Fruit fly (Drosophila melanogaster) whole organism, embryonic: ENCODE data around the gene CG32301.

Source experiments
- ATbp ChIP-seq: fragments of 200-800 bp; sonication (Bioruptor generic); optimal IDR thresholded peaks from 2 replicates; lab custom pipeline; 2017; ENCODE audit warnings: missing biosample characterization, mild to moderate bottlenecking, missing genetic modification characterization, missing genetic modification reagents
- Ada2b ChIP-seq: fragments of 200-800 bp; sonication (Bioruptor generic); IDR thresholded peaks from 2 replicates; pipeline ENCODE4 v1.3.6; 2022; ENCODE audit warnings: missing biosample characterization, missing genetic modification characterization
- CG10209 ChIP-seq: fragments of 200-800 bp; sonication (Bioruptor generic); optimal IDR thresholded peaks from 3 replicates; lab custom pipeline; 2017; ENCODE audit warnings: missing biosample characterization, mild to moderate bottlenecking, missing genetic modification characterization, missing genetic modification reagents
- CG10431 ChIP-seq: fragments of 200-800 bp; sonication (Bioruptor generic); optimal IDR thresholded peaks from 3 replicates; lab custom pipeline; 2018; ENCODE audit warnings: missing biosample characterization, mild to moderate bottlenecking, missing genetic modification characterization
- CG10543 ChIP-seq: fragments of 200-800 bp; sonication (Bioruptor generic); optimal IDR thresholded peaks from 3 replicates; lab custom pipeline; 2017; ENCODE audit warnings: missing biosample characterization, mild to moderate bottlenecking, missing genetic modification characterization, moderate library complexity
- CG10979 ChIP-seq: fragments of 200-800 bp; sonication (Bioruptor generic); optimal IDR thresholded peaks from 2 replicates; lab custom pipeline; 2018; ENCODE audit warnings: missing biosample characterization, mild to moderate bottlenecking, missing genetic modification characterization, moderate library complexity
- CG11085 ChIP-seq: fragments of 200-800 bp; sonication (Bioruptor generic); IDR thresholded peaks from 2 replicates; pipeline ENCODE4 v1.3.6; 2022; ENCODE audit warnings: missing biosample characterization, missing genetic modification characterization
- CG12155 ChIP-seq: fragments of 200-800 bp; sonication (Bioruptor generic); optimal IDR thresholded peaks from 3 replicates; lab custom pipeline; 2016; ENCODE audit warnings: missing biosample characterization, missing genetic modification characterization
- CG1233 ChIP-seq: fragments of 200-800 bp; sonication (Bioruptor generic); optimal IDR thresholded peaks from 4 replicates; lab custom pipeline; 2018; ENCODE audit warnings: missing biosample characterization, mild to moderate bottlenecking, missing genetic modification characterization
- CG12391 ChIP-seq: fragments of 200-800 bp; sonication (Bioruptor generic); optimal IDR thresholded peaks from 3 replicates; lab custom pipeline; 2018; ENCODE audit warnings: missing biosample characterization, mild to moderate bottlenecking, missing genetic modification characterization, moderate library complexity
- CG13624 ChIP-seq: fragments of 200-800 bp; sonication (Bioruptor generic); optimal IDR thresholded peaks from 2 replicates; lab custom pipeline; 2016; ENCODE audit warnings: missing biosample characterization, missing genetic modification characterization
- CG14667 ChIP-seq: fragments of 200-800 bp; sonication (Bioruptor generic); IDR thresholded peaks from 2 replicates; pipeline ENCODE4 v1.3.6; 2022; ENCODE audit warnings: missing biosample characterization, missing genetic modification characterization
- CG17328 ChIP-seq: fragments of 200-800 bp; sonication (Bioruptor generic); IDR thresholded peaks from 2 replicates; pipeline ENCODE4 v1.3.6; 2022; ENCODE audit warnings: missing biosample characterization, missing genetic modification characterization
- CG17385 ChIP-seq: fragments of 200-800 bp; sonication (Bioruptor generic); optimal IDR thresholded peaks from 3 replicates; lab custom pipeline; 2018; ENCODE audit warnings: missing biosample characterization, mild to moderate bottlenecking, missing genetic modification characterization
- CG1832 ChIP-seq: fragments of 200-800 bp; sonication (Bioruptor generic); optimal IDR thresholded peaks from 2 replicates; lab custom pipeline; 2017; ENCODE audit warnings: missing biosample characterization, mild to moderate bottlenecking, missing genetic modification characterization, inconsistent platforms
- CG18619 ChIP-seq: fragments of 200-800 bp; sonication (Bioruptor generic); optimal IDR thresholded peaks from 3 replicates; lab custom pipeline; 2017; ENCODE audit warnings: missing biosample characterization, mild to moderate bottlenecking, missing genetic modification characterization
- CG30020 ChIP-seq: fragments of 200-800 bp; optimal IDR thresholded peaks from 2 replicates; lab custom pipeline; 2019; ENCODE audit warnings: missing biosample characterization, mild to moderate bottlenecking, missing genetic modification characterization, moderate library complexity
- CG31365 ChIP-seq: fragments of 200-800 bp; sonication (Bioruptor generic); optimal IDR thresholded peaks from 2 replicates; lab custom pipeline; 2018; ENCODE audit warnings: missing biosample characterization, mild to moderate bottlenecking, missing genetic modification characterization
- CG31441 ChIP-seq: fragments of 200-800 bp; sonication (Bioruptor generic); IDR thresholded peaks from 2 replicates; pipeline ENCODE4 v1.3.6; 2022; ENCODE audit warnings: missing biosample characterization, missing genetic modification characterization
- CG3163 ChIP-seq: fragments of 200-800 bp; sonication (Bioruptor generic); optimal IDR thresholded peaks from 3 replicates; lab custom pipeline; 2016; ENCODE audit warnings: missing biosample characterization, missing genetic modification characterization
- CG3847 ChIP-seq: fragments of 200-800 bp; sonication (Bioruptor generic); IDR thresholded peaks from 2 replicates; pipeline ENCODE4 v1.3.6; 2022; ENCODE audit warnings: missing biosample characterization, missing genetic modification characterization
- CG8089 ChIP-seq: fragments of 200-800 bp; sonication (Bioruptor generic); optimal IDR thresholded peaks from 3 replicates; lab custom pipeline; 2016; ENCODE audit warnings: missing biosample characterization, missing genetic modification characterization
- CG9609 ChIP-seq: fragments of 200-800 bp; sonication (Bioruptor generic); optimal IDR thresholded peaks from 3 replicates; lab custom pipeline; 2016; ENCODE audit warnings: missing biosample characterization, missing genetic modification characterization
- CG9727 ChIP-seq: fragments of 200-800 bp; sonication (Bioruptor generic); optimal IDR thresholded peaks from 3 replicates; lab custom pipeline; 2017; ENCODE audit warnings: missing biosample characterization, mild to moderate bottlenecking, missing genetic modification characterization
- Dek ChIP-seq: fragments of 200-800 bp; sonication (Bioruptor generic); optimal IDR thresholded peaks from 3 replicates; lab custom pipeline; 2019; ENCODE audit warnings: missing biosample characterization, mild to moderate bottlenecking, missing genetic modification characterization, moderate library complexity
- Fer1 ChIP-seq: fragments of 200-800 bp; sonication (Bioruptor generic); optimal IDR thresholded peaks from 2 replicates; lab custom pipeline; 2017; ENCODE audit warnings: missing biosample characterization, mild to moderate bottlenecking, missing genetic modification characterization
- H15 ChIP-seq: fragments of 200-800 bp; sonication (Bioruptor generic); IDR thresholded peaks from 3 replicates; pipeline ENCODE4 v1.3.6; 2022; ENCODE audit warnings: missing biosample characterization, missing genetic modification characterization
- HHEX ChIP-seq: fragments of 200-800 bp; sonication (Bioruptor generic); optimal IDR thresholded peaks from 3 replicates; lab custom pipeline; 2017; ENCODE audit warnings: missing biosample characterization, mild to moderate bottlenecking, missing genetic modification characterization, missing genetic modification reagents
- NC2β ChIP-seq: fragments of 200-800 bp; sonication (Bioruptor generic); optimal IDR thresholded peaks from 2 replicates; lab custom pipeline; 2016; ENCODE audit warnings: missing biosample characterization, missing genetic modification characterization
- Neu2 ChIP-seq: fragments of 200-800 bp; sonication (Bioruptor generic); optimal IDR thresholded peaks from 3 replicates; lab custom pipeline; 2016; ENCODE audit warnings: missing biosample characterization, missing genetic modification characterization, borderline replicate concordance
- Nf-YA ChIP-seq: fragments of 200-800 bp; sonication (Bioruptor generic); IDR thresholded peaks from 2 replicates; pipeline ENCODE4 v1.3.6; 2022; ENCODE audit warnings: missing biosample characterization, missing genetic modification characterization
- Optix ChIP-seq: fragments of 200-800 bp; sonication (Bioruptor generic); IDR thresholded peaks from 3 replicates; pipeline ENCODE4 v1.3.6; 2022; ENCODE audit warnings: missing biosample characterization, missing genetic modification characterization
- Poxn ChIP-seq: fragments of 200-800 bp; sonication (Bioruptor generic); IDR thresholded peaks from 2 replicates; pipeline ENCODE4 v1.3.6; 2022; ENCODE audit warnings: missing biosample characterization, missing genetic modification characterization
- Trl ChIP-seq, 3 experiments: fragments of >200 bp in 2 of 3; fragments of 200-800 bp in 1 of 3; sonication (Bioruptor generic) in 1 of 3; optimal IDR thresholded peaks; 2 replicates in 1 of 3; 3 replicates in 2 of 3; lab custom pipeline; 2016 to 2017; ENCODE audit warnings: missing biosample characterization in 1 of 3, missing genetic modification characterization in 1 of 3
- az2 ChIP-seq: fragments of 200-800 bp; sonication (Bioruptor generic); optimal IDR thresholded peaks from 3 replicates; lab custom pipeline; 2016; ENCODE audit warnings: missing biosample characterization, missing genetic modification characterization
- cato ChIP-seq: fragments of 200-800 bp; sonication (Bioruptor generic); optimal IDR thresholded peaks from 2 replicates; lab custom pipeline; 2016; ENCODE audit warnings: missing biosample characterization, missing genetic modification characterization, borderline replicate concordance
- dati ChIP-seq: fragments of 200-800 bp; sonication (Bioruptor generic); IDR thresholded peaks from 2 replicates; pipeline ENCODE4 v1.3.6; 2022; ENCODE audit warnings: missing biosample characterization, missing genetic modification characterization
- fd102C ChIP-seq: fragments of 200-800 bp; sonication (Bioruptor generic); optimal IDR thresholded peaks from 2 replicates; lab custom pipeline; 2018; ENCODE audit warnings: missing biosample characterization, mild to moderate bottlenecking, missing genetic modification characterization, moderate library complexity
- ftz-f1 ChIP-seq: fragments of 200-800 bp; sonication (Bioruptor generic); optimal IDR thresholded peaks from 2 replicates; lab custom pipeline; 2016; ENCODE audit warnings: missing biosample characterization, missing genetic modification characterization
- gcm2 ChIP-seq: fragments of 200-800 bp; sonication (Bioruptor generic); optimal IDR thresholded peaks from 2 replicates; lab custom pipeline; 2016; ENCODE audit warnings: missing biosample characterization, missing genetic modification characterization
- h ChIP-seq: fragments of >200 bp; optimal IDR thresholded peaks from 2 replicates; lab custom pipeline; 2017
- insv ChIP-seq, 2 experiments: fragments of 200-800 bp; sonication (Bioruptor generic); optimal IDR thresholded peaks; 3 replicates each; lab custom pipeline; 2016 to 2018; ENCODE audit warnings: missing biosample characterization in 2 of 2, missing genetic modification characterization in 2 of 2
- jumu ChIP-seq: fragments of 200-800 bp; sonication (Bioruptor generic); optimal IDR thresholded peaks from 3 replicates; lab custom pipeline; 2016; ENCODE audit warnings: missing biosample characterization, missing genetic modification characterization
- lola ChIP-seq, 3 experiments: fragments of >200 bp in 2 of 3; fragments of 200-800 bp in 1 of 3; sonication (Bioruptor generic) in 1 of 3; optimal IDR thresholded peaks; 2 replicates each; lab custom pipeline; 2017 to 2019; ENCODE audit warnings: missing biosample characterization in 3 of 3, missing genetic modification characterization in 3 of 3, mild to moderate bottlenecking in 1 of 3, moderate library complexity in 1 of 3
- nerfin-1 ChIP-seq: fragments of 200-800 bp; sonication (Bioruptor generic); optimal IDR thresholded peaks from 3 replicates; lab custom pipeline; 2019; ENCODE audit warnings: missing biosample characterization, mild to moderate bottlenecking, missing genetic modification characterization, moderate library complexity
- pnt ChIP-seq: fragments of 200-800 bp; sonication (Bioruptor generic); optimal IDR thresholded peaks from 3 replicates; lab custom pipeline; 2016; ENCODE audit warnings: missing biosample characterization, missing genetic modification characterization
- so ChIP-seq: fragments of 200-800 bp; sonication (Bioruptor generic); IDR thresholded peaks from 3 replicates; pipeline ENCODE4 v1.3.6; 2022; ENCODE audit warnings: missing biosample characterization, missing genetic modification characterization
- sug ChIP-seq: fragments of 200-800 bp; optimal IDR thresholded peaks from 2 replicates; lab custom pipeline; 2019; ENCODE audit warnings: missing biosample characterization, mild to moderate bottlenecking, missing genetic modification characterization, moderate library complexity
- tap ChIP-seq: fragments of 200-800 bp; optimal IDR thresholded peaks from 3 replicates; lab custom pipeline; 2019; ENCODE audit warnings: missing biosample characterization, mild to moderate bottlenecking, missing genetic modification characterization, moderate library complexity

Gene CG32301

dm6 chr3L:2265692-2266444 lies 21.6 kb downstream of the CG32301 start, which contains the start of the genes ecd and CG13806 (continued):
- no peak for TF ChIP-seq h (lab: Kevin White, UChicago)
- peak; percentile 11 for TF ChIP-seq NC2β (GFP tag; lab: Kevin White, UChicago)
- TF ChIP-seq Optix (GFP tag; lab: Robert Waterston, UW), result no peak
- TF ChIP-seq Nf-YA, result no peak
- TF ChIP-seq Fer1 (GFP tag; lab: Kevin White, UChicago), result no peak
- peak; percentile 4 for TF ChIP-seq pnt (GFP tag; lab: Kevin White, UChicago)
- TF ChIP-seq insv (GFP tag; optimal IDR thresholded peaks at IDR 0.05; lab: Kevin White, UChicago), result peak in 1 of 2 experiments; percentile 16
- peak; percentile 60; the same call in 1 of the 2 replicates for TF ChIP-seq CG3847 (GFP tag; lab: Robert Waterston, UW)
- peak; percentile 14 for TF ChIP-seq CG31365 (tag; lab: Kevin White, UChicago)
- no peak for TF ChIP-seq sug
- TF ChIP-seq gcm2 (GFP tag; lab: Kevin White, UChicago), result no peak
- no peak for TF ChIP-seq CG11085 (GFP tag; lab: Robert Waterston, UW)
- no peak for TF ChIP-seq CG10209 (GFP tag; lab: Kevin White, UChicago)
- TF ChIP-seq H15 (GFP tag; lab: Robert Waterston, UW), result no peak
- TF ChIP-seq CG14667, result 0 out of 2 replicates have a peak, but pooled peaks have one; percentile 25
- peak; percentile 65 for TF ChIP-seq CG13624 (GFP tag; lab: Kevin White, UChicago)
- TF ChIP-seq CG17385 (GFP tag; lab: Kevin White, UChicago), result no peak
- no peak for TF ChIP-seq dati (GFP tag; lab: Robert Waterston, UW)
- no peak for TF ChIP-seq tap (tag; lab: Kevin White, UChicago)
- TF ChIP-seq nerfin-1 (tag; lab: Kevin White, UChicago), result peak; percentile 96
- TF ChIP-seq CG10543 (GFP tag; lab: Kevin White, UChicago), result no peak
- TF ChIP-seq CG9727 (GFP tag; lab: Kevin White, UChicago), result no peak
- TF ChIP-seq CG12391 (tag; lab: Kevin White, UChicago), result peak; percentile 35
- peak; percentile 23 for TF ChIP-seq Dek (tag; lab: Kevin White, UChicago)
- TF ChIP-seq CG1233 (GFP tag; lab: Kevin White, UChicago), result peak; percentile 10
- TF ChIP-seq Ada2b (GFP tag; lab: Robert Waterston, UW), result no peak
- TF ChIP-seq az2 (GFP tag; lab: Kevin White, UChicago), result no peak
- TF ChIP-seq Poxn, result no peak
- peak; percentile 40 for TF ChIP-seq ftz-f1
- no peak for TF ChIP-seq CG10431 (GFP tag; lab: Kevin White, UChicago)
- no peak for TF ChIP-seq Neu2 (GFP tag; lab: Kevin White, UChicago)
- peak; percentile 34; the same call in 1 of the 2 replicates for TF ChIP-seq CG31441
- no peak for TF ChIP-seq lola (GFP tag; optimal IDR thresholded peaks at IDR 0.05; lab: Kevin White, UChicago)
- TF ChIP-seq CG12155 (GFP tag; lab: Kevin White, UChicago), result peak; percentile 42
- peak; percentile 41 for TF ChIP-seq jumu (GFP tag; lab: Kevin White, UChicago)
- peak; percentile 51 for TF ChIP-seq CG9609 (GFP tag; lab: Kevin White, UChicago)
- TF ChIP-seq HHEX (GFP tag; lab: Kevin White, UChicago), result no peak
- TF ChIP-seq CG8089, result peak; percentile 3
- TF ChIP-seq cato (GFP tag; lab: Kevin White, UChicago), result no peak
- TF ChIP-seq CG30020 (tag; lab: Kevin White, UChicago), result peak; percentile 57
- no peak for TF ChIP-seq ATbp (GFP tag; lab: Kevin White, UChicago)
- TF ChIP-seq so (GFP tag; lab: Robert Waterston, UW), result peak; percentile 11; the same call in 1 of the 3 replicates
- TF ChIP-seq CG1832 (GFP tag; lab: Kevin White, UChicago), result no peak
- peak; percentile 2 for TF ChIP-seq CG10979 (tag; lab: Kevin White, UChicago)
- TF ChIP-seq CG17328 (GFP tag; lab: Robert Waterston, UW), result no peak
- TF ChIP-seq fd102C (GFP tag; lab: Kevin White, UChicago), result no peak
- TF ChIP-seq Trl (optimal IDR thresholded peaks at IDR 0.05; lab: Kevin White, UChicago), result no peak
- peak; percentile 51 for TF ChIP-seq Trl (GFP tag; optimal IDR thresholded peaks at IDR 0.05; lab: Kevin White, UChicago)
- TF ChIP-seq CG18619 (GFP tag; lab: Kevin White, UChicago), result no peak
- peak; percentile 56 for TF ChIP-seq CG3163
